Worm (Caenorhabditis elegans) whole organism, midembryonic: ENCODE data around the gene F58A6.1.

Source experiments
- flt-1 ChIP-seq: fragments of 200-800 bp; sonication (Bioruptor generic); IDR thresholded peaks from 2 replicates; pipeline ENCODE4 v1.3.6; 2022; ENCODE audit warnings: missing genetic modification characterization, missing compliant biosample characterization
- klf-2 ChIP-seq: fragments of 200-800 bp; sonication (Bioruptor generic); conservative IDR thresholded peaks from 2 replicates; pipeline ENCODE4 v1.3.6; 2022; ENCODE audit warnings: missing genetic modification reagents, missing genetic modification characterization, missing compliant biosample characterization
- ztf-29 ChIP-seq: fragments of 200-800 bp; sonication (Bioruptor generic); IDR thresholded peaks from 2 replicates; pipeline ENCODE4 v1.3.6; 2022; ENCODE audit warnings: missing genetic modification reagents, missing genetic modification characterization, missing compliant biosample characterization

ce11 chrII:5183207-5183606 lies 40.5 kb downstream of the F58A6.1 start:
- TF ChIP-seq flt-1: no peak
- no peak for TF ChIP-seq ztf-29
- no peak for TF ChIP-seq klf-2 (GFP tag; lab: Robert Waterston, UW)
